In the genomic region with DNA sequence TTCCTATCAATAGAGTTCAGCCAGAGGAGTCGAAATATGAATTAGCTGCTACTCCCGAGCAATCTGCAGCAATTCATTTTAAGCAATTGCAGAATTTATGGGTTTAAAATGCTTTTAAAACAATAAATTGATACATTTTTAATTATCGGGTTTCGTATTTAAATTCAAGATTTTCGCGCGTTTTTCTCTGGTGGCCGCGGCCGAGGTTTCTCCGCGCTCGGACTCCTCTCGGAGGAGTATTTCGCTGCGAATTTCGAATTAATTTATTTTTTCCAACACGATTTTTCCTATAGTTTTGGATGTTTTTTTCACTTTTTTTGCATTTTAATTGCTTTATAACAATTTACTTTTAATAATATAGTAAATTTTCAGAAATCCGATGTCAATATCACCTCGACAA, we compare ENCODE assay signal across 5 worm cellular contexts.
A peak's percentile ranks its signal among the peaks of the same experiment; 100 is the strongest.
TF ChIP-seq lines count a peak whose summit lies in the region.

A gene (plus strand): TSS at position 373 of the 400 bp plus-strand sequence.

TF ChIP-seq in whole organism, L1 larva, 84 proteins besides CTCF, POLR2A, EP300 and RAD21 (continues in another document):
- TF ChIP-seq ama-1 (optimal IDR thresholded peaks at IDR 0.05; lab: Kevin White, UChicago) (no peak), hlh-17 (GFP tag; optimal IDR thresholded peaks at IDR 0.05; lab: Kevin White, UChicago; ENCODE audit: borderline replicate concordance) (peak; percentile 67), grh-1 (GFP tag; IDR thresholded peaks at IDR 0.05; lab: Robert Waterston, UW) (peak; percentile 86), irx-1 (tag; optimal IDR thresholded peaks at IDR 0.05; lab: Kevin White, UChicago) (peak; percentile 96), unc-86 (tag; optimal IDR thresholded peaks at IDR 0.05; lab: Kevin White, UChicago) (peak; percentile 83), pqm-1 (tag; optimal IDR thresholded peaks at IDR 0.05; lab: Kevin White, UChicago) (no peak), jun-1 (tag; optimal IDR thresholded peaks at IDR 0.05; lab: Kevin White, UChicago) (peak; percentile 54), nhr-47 (tag; optimal IDR thresholded peaks at IDR 0.05; lab: Kevin White, UChicago) (peak; percentile 95), snpc-4 (tag; optimal IDR thresholded peaks at IDR 0.05; lab: Kevin White, UChicago) (peak; percentile 84), snu-23 (GFP tag; optimal IDR thresholded peaks at IDR 0.05; lab: Kevin White, UChicago) (peak; percentile 90), egl-27 (tag; optimal IDR thresholded peaks at IDR 0.05; lab: Kevin White, UChicago) (no peak), mab-9 (GFP tag; IDR thresholded peaks at IDR 0.05; lab: Robert Waterston, UW) (peak; percentile 94), unc-130 (tag; optimal IDR thresholded peaks at IDR 0.05; lab: Kevin White, UChicago) (peak; percentile 79), C04F5.9 (tag; optimal IDR thresholded peaks at IDR 0.05; lab: Kevin White, UChicago) (peak; percentile 88), ceh-88 (GFP tag; IDR thresholded peaks at IDR 0.05; lab: Robert Waterston, UW) (peak; percentile 71), unc-98 (GFP tag; IDR thresholded peaks at IDR 0.05; lab: Robert Waterston, UW) (peak; percentile 91), sptf-1 (tag; optimal IDR thresholded peaks at IDR 0.05; lab: Kevin White, UChicago) (no peak)

TF ChIP-seq in whole organism, L3 larva, 47 proteins besides CTCF, POLR2A, EP300 and RAD21 (continues in another document):
- TF ChIP-seq pha-4 (tag; optimal IDR thresholded peaks at IDR 0.05; lab: Kevin White, UChicago): peak; percentile 73
- TF ChIP-seq elt-2 (tag; optimal IDR thresholded peaks at IDR 0.05; lab: Kevin White, UChicago): peak; percentile 41
- TF ChIP-seq skn-1 (tag; optimal IDR thresholded peaks at IDR 0.05; lab: Kevin White, UChicago): peak; percentile 29
- peak; percentile 59 for TF ChIP-seq R02D3.7 (tag; optimal IDR thresholded peaks at IDR 0.05; lab: Kevin White, UChicago)
- TF ChIP-seq lin-39 (tag; optimal IDR thresholded peaks at IDR 0.05; lab: Kevin White, UChicago): peak; percentile 65
- TF ChIP-seq ceh-9 (tag; optimal IDR thresholded peaks at IDR 0.05; lab: Kevin White, UChicago): no peak
- TF ChIP-seq pqm-1 (tag; optimal IDR thresholded peaks at IDR 0.05; lab: Kevin White, UChicago): peak; percentile 26
- TF ChIP-seq elt-1 (tag; optimal IDR thresholded peaks at IDR 0.05; lab: Kevin White, UChicago): peak; percentile 17
- no peak for TF ChIP-seq fkh-2 (tag; optimal IDR thresholded peaks at IDR 0.05; lab: Kevin White, UChicago)
- TF ChIP-seq fkh-10 (GFP tag; optimal IDR thresholded peaks at IDR 0.05; lab: Kevin White, UChicago): peak; percentile 14
- no peak for TF ChIP-seq ceh-16 (tag; optimal IDR thresholded peaks at IDR 0.05; lab: Kevin White, UChicago)
- no peak for TF ChIP-seq ceh-82 (tag; optimal IDR thresholded peaks at IDR 0.05; lab: Kevin White, UChicago)
- TF ChIP-seq hmg-11 (tag; optimal IDR thresholded peaks at IDR 0.05; lab: Kevin White, UChicago): peak; percentile 63
- no peak for TF ChIP-seq aly-2 (tag; optimal IDR thresholded peaks at IDR 0.05; lab: Kevin White, UChicago)
- TF ChIP-seq nhr-67 (tag; optimal IDR thresholded peaks at IDR 0.05; lab: Kevin White, UChicago): no peak
- no peak for TF ChIP-seq unc-39 (tag; optimal IDR thresholded peaks at IDR 0.05; lab: Kevin White, UChicago)
- peak; percentile 76 for TF ChIP-seq lin-15B (tag; optimal IDR thresholded peaks at IDR 0.05; lab: Kevin White, UChicago)
- TF ChIP-seq unc-62 (GFP tag; optimal IDR thresholded peaks at IDR 0.05; lab: Kevin White, UChicago): no peak
- TF ChIP-seq nhr-11 (tag; optimal IDR thresholded peaks at IDR 0.05; lab: Kevin White, UChicago): no peak

TF ChIP-seq in whole organism, early embryonic, 17 proteins besides CTCF, POLR2A, EP300 and RAD21:
- TF ChIP-seq pes-1 (GFP tag; IDR thresholded peaks at IDR 0.05; lab: Robert Waterston, UW) (peak; percentile 64), ceh-36 (tag; optimal IDR thresholded peaks at IDR 0.05; lab: Kevin White, UChicago) (no peak), hmg-4 (GFP tag; optimal IDR thresholded peaks at IDR 0.05; lab: Kevin White, UChicago) (peak; percentile 19), tbx-37 (GFP tag; conservative IDR thresholded peaks at IDR 0.05; lab: Robert Waterston, UW) (peak; percentile 84), sea-1 (GFP tag; conservative IDR thresholded peaks at IDR 0.05; lab: Robert Waterston, UW) (no peak), hnd-1 (tag; optimal IDR thresholded peaks at IDR 0.05; lab: Kevin White, UChicago) (no peak), aly-1 (tag; optimal IDR thresholded peaks at IDR 0.05; lab: Kevin White, UChicago) (no peak)

TF ChIP-seq in whole organism, midembryonic, 9 proteins besides CTCF, POLR2A, EP300 and RAD21:
- TF ChIP-seq ref-1 (GFP tag; conservative IDR thresholded peaks at IDR 0.05; lab: Robert Waterston, UW) (no peak), ztf-29 (GFP tag; IDR thresholded peaks at IDR 0.05; lab: Robert Waterston, UW) (no peak), klf-2 (GFP tag; conservative IDR thresholded peaks at IDR 0.05; lab: Robert Waterston, UW) (no peak), ztf-23 (GFP tag; IDR thresholded peaks at IDR 0.05; lab: Robert Waterston, UW) (peak; percentile 81), flt-1 (GFP tag; IDR thresholded peaks at IDR 0.05; lab: Robert Waterston, UW) (peak; percentile 74), T22C8.4 (GFP tag; IDR thresholded peaks at IDR 0.05; lab: Robert Waterston, UW) (no peak), cog-1 (tag; optimal IDR thresholded peaks at IDR 0.05; lab: Kevin White, UChicago) (peak; percentile 9), tab-1 (GFP tag; IDR thresholded peaks at IDR 0.05; lab: Robert Waterston, UW) (no peak), med-1 (GFP tag; optimal IDR thresholded peaks at IDR 0.05; lab: Kevin White, UChicago; ENCODE audit: insufficient read depth) (no peak)
TF ChIP-seq in whole organism, midembryonic: peak in this region for 3.

TF ChIP-seq in whole organism, young adult, 124 proteins besides CTCF, POLR2A, EP300 and RAD21 (continues in another document):
- TF ChIP-seq F37B4.10 (GFP tag; IDR thresholded peaks at IDR 0.05; lab: Robert Waterston, UW) (no peak), unc-62 (GFP tag; optimal IDR thresholded peaks at IDR 0.05; lab: Kevin White, UChicago) (no peak), mel-28 (tag; optimal IDR thresholded peaks at IDR 0.05; lab: Kevin White, UChicago; ENCODE audit: borderline replicate concordance) (no peak), hsf-1 (GFP tag; IDR thresholded peaks at IDR 0.05; lab: Robert Waterston, UW) (no peak), zim-3 (tag; optimal IDR thresholded peaks at IDR 0.05; lab: Kevin White, UChicago) (no peak), lsy-27 (tag; optimal IDR thresholded peaks at IDR 0.05; lab: Kevin White, UChicago; ENCODE audit: borderline replicate concordance, insufficient read depth) (no peak), chd-7 (tag; optimal IDR thresholded peaks at IDR 0.05; lab: Kevin White, UChicago) (peak; percentile 47), nhr-179 (tag; optimal IDR thresholded peaks at IDR 0.05; lab: Kevin White, UChicago) (no peak), F55B11.4 (tag; optimal IDR thresholded peaks at IDR 0.05; lab: Kevin White, UChicago; ENCODE audit: borderline replicate concordance, insufficient read depth) (no peak), aptf-3 (GFP tag; IDR thresholded peaks at IDR 0.05; lab: Robert Waterston, UW) (no peak), Y67H2A.10 (GFP tag; conservative IDR thresholded peaks at IDR 0.05; lab: Robert Waterston, UW) (no peak), ztf-28 (GFP tag; IDR thresholded peaks at IDR 0.05; lab: Robert Waterston, UW) (no peak), dpl-1 (GFP tag; optimal IDR thresholded peaks at IDR 0.05; lab: Kevin White, UChicago) (peak; percentile 84), ceh-100 (GFP tag; IDR thresholded peaks at IDR 0.05; lab: Robert Waterston, UW) (0 out of 2 replicates have a peak, but pooled peaks have one; percentile 38), Y56A3A.18 (GFP tag; IDR thresholded peaks at IDR 0.05; lab: Robert Waterston, UW) (no peak), nhr-80 (tag; optimal IDR thresholded peaks at IDR 0.05; lab: Kevin White, UChicago) (no peak), sdz-38 (tag; optimal IDR thresholded peaks at IDR 0.05; lab: Kevin White, UChicago) (no peak), lsl-1 (GFP tag; optimal IDR thresholded peaks at IDR 0.05; lab: Kevin White, UChicago) (peak; percentile 36), cebp-1 (GFP tag; IDR thresholded peaks at IDR 0.05; lab: Robert Waterston, UW) (no peak), cebp-1 (tag; optimal IDR thresholded peaks at IDR 0.05; lab: Kevin White, UChicago) (peak; percentile 39), aptf-2 (GFP tag; conservative IDR thresholded peaks at IDR 0.05; lab: Robert Waterston, UW) (peak; percentile 72; the same call in 1 of the 2 replicates), sptf-2 (GFP tag; optimal IDR thresholded peaks at IDR 0.05; lab: Kevin White, UChicago) (no peak), tbx-9 (tag; optimal IDR thresholded peaks at IDR 0.05; lab: Kevin White, UChicago; ENCODE audit: borderline replicate concordance) (no peak), mcd-1 (GFP tag; IDR thresholded peaks at IDR 0.05; lab: Robert Waterston, UW) (peak; percentile 86), mxl-1 (tag; optimal IDR thresholded peaks at IDR 0.05; lab: Kevin White, UChicago) (no peak), ztf-26 (tag; optimal IDR thresholded peaks at IDR 0.05; lab: Kevin White, UChicago) (peak; percentile 2), madf-10 (tag; optimal IDR thresholded peaks at IDR 0.05; lab: Kevin White, UChicago) (peak; percentile 42), D2030.7 (GFP tag; IDR thresholded peaks at IDR 0.05; lab: Robert Waterston, UW) (peak; percentile 54), dpff-1 (tag; optimal IDR thresholded peaks at IDR 0.05; lab: Kevin White, UChicago) (no peak), snpc-3.4 (tag; optimal IDR thresholded peaks at IDR 0.05; lab: Kevin White, UChicago) (peak; percentile 31), Y53F4B.3 (GFP tag; IDR thresholded peaks at IDR 0.05; lab: Robert Waterston, UW) (no peak), ceh-58 (GFP tag; IDR thresholded peaks at IDR 0.05; lab: Robert Waterston, UW) (no peak), snpc-4 (GFP tag; optimal IDR thresholded peaks at IDR 0.05; lab: Kevin White, UChicago) (no peak), snpc-4 (tag; optimal IDR thresholded peaks at IDR 0.05; lab: Kevin White, UChicago) (peak in 3 of 4 experiments; percentile 53 to 72 (median 69)), Y53G8AR.9 (GFP tag; conservative IDR thresholded peaks at IDR 0.05; lab: Robert Waterston, UW) (no peak; the same call in 1 of the 2 replicates), rpc-1 (optimal IDR thresholded peaks at IDR 0.05; lab: Kevin White, UChicago) (no peak), rpc-1 (tag; optimal IDR thresholded peaks at IDR 0.05; lab: Kevin White, UChicago) (no peak), attf-3 (GFP tag; conservative IDR thresholded peaks at IDR 0.05; lab: Robert Waterston, UW) (peak; percentile 62), ceh-27 (GFP tag; optimal IDR thresholded peaks at IDR 0.05; lab: Kevin White, UChicago) (peak; percentile 80), madf-8 (GFP tag; conservative IDR thresholded peaks at IDR 0.05; lab: Robert Waterston, UW) (peak; percentile 66), tbp1 (GFP tag; optimal IDR thresholded peaks at IDR 0.05; lab: Kevin White, UChicago) (peak; percentile 28)
